Fruit fly (Drosophila melanogaster) Kc167 (cell line): ENCODE results near the gene CG15143.

Experiments
- Myc ChIP-seq: fragments of >200 bp; optimal IDR thresholded peaks from 2 replicates; lab custom pipeline; 2017; ENCODE audit warnings: missing external identifiers
- Sin3A ChIP-seq: fragments of >200 bp; optimal IDR thresholded peaks from 2 replicates; lab custom pipeline; 2018; ENCODE audit warnings: missing external identifiers
- h ChIP-seq: fragments of >200 bp; optimal IDR thresholded peaks from 3 replicates; lab custom pipeline; 2018; ENCODE audit warnings: missing external identifiers
- insv ChIP-seq: fragments of >200 bp; optimal IDR thresholded peaks from 3 replicates; lab custom pipeline; 2018; ENCODE audit warnings: missing external identifiers
- psq ChIP-seq: fragments of >200 bp; optimal IDR thresholded peaks from 2 replicates; lab custom pipeline; 2017; ENCODE audit warnings: missing external identifiers
- ttk ChIP-seq: sonication (Bioruptor generic); optimal IDR thresholded peaks from 2 replicates; lab custom pipeline; 2017; ENCODE audit warnings: missing external identifiers

Gene CG15143

DNA sequence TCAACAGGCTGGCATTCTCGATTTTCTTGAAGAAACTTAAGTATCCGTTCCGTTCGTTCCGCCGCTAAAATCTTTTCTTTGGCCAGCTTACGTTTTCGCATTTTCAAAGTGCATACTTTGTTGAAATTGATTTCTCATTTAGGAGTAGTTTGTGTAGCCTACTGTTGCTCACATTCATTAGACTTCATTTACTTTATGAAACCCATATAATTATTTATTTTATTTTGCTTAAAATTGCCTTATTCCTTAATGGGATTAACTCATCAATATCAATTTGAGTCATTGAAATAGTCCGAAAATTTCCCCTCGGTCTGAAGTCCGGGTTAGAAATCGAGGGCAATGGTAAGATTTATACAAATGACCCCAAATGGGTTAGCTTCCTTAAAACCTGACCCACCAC, 7.8 kb upstream of the CG15143 start, which contains the start of gene CG15145:
Gene CG15145 (minus strand): TSS at position 101 of the 400 bp plus-strand sequence.
- TF ChIP-seq Myc (lab: Kevin White, UChicago), result no peak
- TF ChIP-seq psq, result no peak
- no peak for TF ChIP-seq Sin3A
- TF ChIP-seq insv, result no peak
- TF ChIP-seq h, result no peak
- no peak for TF ChIP-seq ttk (lab: Kevin White, UChicago)

DNA sequence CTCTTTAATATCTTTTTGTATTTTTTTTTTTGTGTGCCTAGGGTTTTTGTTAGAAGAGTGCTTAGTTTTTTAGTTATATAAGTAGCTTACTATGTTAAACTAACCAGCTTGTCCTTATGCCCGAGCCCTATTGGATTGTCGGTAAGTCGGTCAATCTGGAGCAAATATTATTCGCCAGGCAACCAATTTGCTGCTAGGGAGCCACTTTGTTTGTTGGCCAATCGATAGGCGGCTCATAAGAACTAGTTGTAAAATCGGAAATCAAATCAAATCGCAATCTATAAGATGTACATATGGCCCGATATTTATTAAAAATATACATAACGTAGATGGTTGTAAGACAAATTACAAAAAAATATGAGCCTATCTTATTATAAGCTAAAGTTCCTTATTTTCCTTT, 4.7 kb upstream of the CG15143 start, which contains the start of gene CG15144:
Gene CG15144 (minus strand): TSS at position 101 of the 400 bp plus-strand sequence.
- TF ChIP-seq Sin3A (no peak), psq (no peak), ttk (lab: Kevin White, UChicago) (no peak), Myc (lab: Kevin White, UChicago) (no peak), h (no peak), insv (no peak)

DNA sequence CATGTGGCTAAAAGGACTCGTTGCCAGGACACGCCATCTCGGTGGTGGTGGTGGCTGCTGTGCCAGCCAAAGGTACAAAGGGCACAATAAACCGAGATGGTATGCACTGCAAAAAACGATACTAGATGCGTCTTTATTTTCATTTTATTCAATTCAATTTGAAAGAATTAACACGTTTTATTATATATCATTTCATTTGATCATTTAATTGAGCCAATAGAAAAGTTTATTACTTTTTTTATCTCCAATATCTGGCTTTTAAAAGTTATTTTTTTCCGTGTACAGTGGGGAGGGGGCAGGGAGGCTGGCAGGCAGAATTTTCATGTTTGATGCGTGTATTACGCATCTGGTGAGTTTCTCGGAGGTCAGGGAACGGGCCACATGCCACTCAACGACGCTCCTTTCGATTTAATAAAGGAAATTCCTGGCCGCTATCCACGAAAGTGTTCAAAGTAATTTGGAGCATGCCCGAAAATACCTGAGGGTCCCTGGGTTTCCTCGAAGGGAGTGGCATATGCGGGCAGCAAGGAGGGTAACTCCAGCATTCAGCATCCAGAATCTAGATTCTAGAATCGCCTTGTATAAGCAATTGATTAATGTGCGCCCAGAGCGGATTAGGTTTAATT, 10.1 kb downstream of the CG15143 start:
- TF ChIP-seq ttk (lab: Kevin White, UChicago), result no peak
- TF ChIP-seq Sin3A, result no peak
- no peak for TF ChIP-seq insv
- TF ChIP-seq h, result no peak
- no peak for TF ChIP-seq Myc (lab: Kevin White, UChicago)
- no peak for TF ChIP-seq psq

- no peak for TF ChIP-seq Sin3A
- TF ChIP-seq Myc (lab: Kevin White, UChicago), result no peak
- no peak for TF ChIP-seq insv
- TF ChIP-seq h, result no peak
- no peak for TF ChIP-seq psq
- no peak for TF ChIP-seq ttk (lab: Kevin White, UChicago)
These were observed 23.4 kb downstream of the CG15143 start, which contains the start of the genes mEFTs and Dhc36C for dm6 chr2L:17500946-17501451. Gene mEFTs, minus strand, starts transcription at chr2L:17501106. Gene Dhc36C, plus strand, starts transcription at chr2L:17501401.

DNA sequence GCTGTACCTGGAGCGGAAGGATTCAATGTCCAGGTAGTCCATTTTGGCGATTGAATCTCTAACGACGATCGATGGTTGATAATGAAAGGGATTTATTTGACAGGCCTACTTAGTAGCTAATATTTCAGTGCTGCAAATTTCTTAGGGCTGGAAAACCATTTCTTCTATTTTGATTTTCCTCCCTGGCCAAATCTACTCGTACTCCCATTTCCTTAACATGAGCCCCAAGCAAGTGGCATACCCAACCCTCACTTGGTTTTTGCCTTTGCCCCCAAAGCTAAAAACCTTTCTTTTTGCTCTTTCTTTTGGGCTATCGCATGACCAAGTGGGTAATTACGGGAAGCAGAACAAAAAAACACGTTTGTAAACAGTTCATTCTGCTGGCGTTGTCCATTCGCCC, 25.6 kb downstream of the CG15143 start, which contains the start of gene CG15142:
Gene CG15142 (minus strand): TSS at position 101 of the 400 bp plus-strand sequence.
- TF ChIP-seq insv, result no peak
- TF ChIP-seq Sin3A, result no peak
- TF ChIP-seq h, result no peak
- no peak for TF ChIP-seq psq
- TF ChIP-seq Myc (lab: Kevin White, UChicago), result no peak
- no peak for TF ChIP-seq ttk (lab: Kevin White, UChicago)

- no peak for TF ChIP-seq Sin3A
- no peak for TF ChIP-seq ttk (lab: Kevin White, UChicago)
- no peak for TF ChIP-seq h
- TF ChIP-seq psq, result no peak
- no peak for TF ChIP-seq Myc (lab: Kevin White, UChicago)
- no peak for TF ChIP-seq insv
These were observed 27.2 kb downstream of the CG15143 start, which contains the start of gene qua for dm6 chr2L:17497108-17497507. Gene qua, minus strand, starts transcription at chr2L:17497208.

dm6 chr2L:17495759-17496158, 28.6 kb downstream of the CG15143 start:
- TF ChIP-seq Myc (lab: Kevin White, UChicago) (no peak), Sin3A (no peak), ttk (lab: Kevin White, UChicago) (no peak), psq (no peak), h (no peak), insv (no peak)

dm6 chr2L:17492680-17493079, 31.7 kb downstream of the CG15143 start:
- no peak for TF ChIP-seq psq
- no peak for TF ChIP-seq h
- TF ChIP-seq Myc (lab: Kevin White, UChicago), result no peak
- no peak for TF ChIP-seq Sin3A
- TF ChIP-seq ttk (lab: Kevin White, UChicago), result no peak
- no peak for TF ChIP-seq insv

dm6 chr2L:17486264-17486663, 38.1 kb downstream of the CG15143 start, which contains the start of gene CG43220:
Gene CG43220, plus strand, starts transcription at chr2L:17486564.
- TF ChIP-seq h (no peak), psq (no peak), insv (no peak), ttk (lab: Kevin White, UChicago) (no peak), Myc (lab: Kevin White, UChicago) (no peak), Sin3A (no peak)

DNA sequence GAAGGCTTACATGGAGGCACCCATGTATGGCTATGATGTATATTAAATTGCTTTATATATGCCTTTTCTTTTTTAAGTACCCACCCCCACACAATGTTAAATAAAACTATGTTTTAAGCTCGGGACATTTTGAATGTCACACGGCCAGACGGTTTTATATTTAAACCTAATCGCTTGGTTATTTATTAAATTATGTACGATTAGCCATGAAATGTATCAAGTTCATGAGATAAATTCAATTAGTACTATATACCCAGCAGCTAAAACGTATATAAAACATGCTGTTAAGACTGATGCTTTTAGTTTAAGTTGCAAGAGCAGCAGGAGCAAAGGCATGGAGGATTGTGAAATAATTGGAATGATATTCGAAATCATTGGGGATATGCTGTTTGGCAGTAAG, 38.9 kb downstream of the CG15143 start, which contains the start of the genes CG43221 and CG43645:
Gene CG43221 (plus strand): TSS at position 301 of the 400 bp plus-strand sequence.
Gene CG43645 (plus strand): TSS at position 301 of the 400 bp plus-strand sequence.
- TF ChIP-seq insv (no peak), Sin3A (no peak), ttk (lab: Kevin White, UChicago) (no peak), psq (no peak), Myc (lab: Kevin White, UChicago) (no peak), h (no peak)

DNA sequence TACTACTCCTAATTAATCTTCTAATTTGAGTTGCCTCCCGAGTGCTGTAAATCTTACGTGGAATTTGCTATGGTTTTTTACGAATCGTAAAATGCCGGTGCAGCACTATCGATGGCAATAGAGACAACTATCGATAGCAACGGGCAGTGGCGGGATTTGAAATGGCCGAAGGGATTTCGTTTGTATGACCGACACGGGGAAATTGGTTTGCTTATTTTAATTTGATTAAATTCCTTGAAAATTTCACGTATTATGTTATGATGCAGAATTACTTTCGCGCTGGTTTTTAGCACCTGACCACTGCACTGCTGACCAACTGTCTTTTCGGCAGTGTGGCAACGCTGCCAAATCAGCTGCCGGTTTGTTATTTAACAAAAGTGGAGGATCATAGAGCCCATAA, 40.2 kb downstream of the CG15143 start, which contains the start of the genes GCS2beta and CG5131:
Gene GCS2beta (minus strand): TSS at position 134 of the 400 bp plus-strand sequence.
Gene CG5131 (plus strand): TSS at position 328 of the 400 bp plus-strand sequence.
- no peak for TF ChIP-seq Myc (lab: Kevin White, UChicago)
- no peak for TF ChIP-seq insv
- no peak for TF ChIP-seq ttk (lab: Kevin White, UChicago)
- no peak for TF ChIP-seq Sin3A
- TF ChIP-seq h, result no peak
- no peak for TF ChIP-seq psq

DNA sequence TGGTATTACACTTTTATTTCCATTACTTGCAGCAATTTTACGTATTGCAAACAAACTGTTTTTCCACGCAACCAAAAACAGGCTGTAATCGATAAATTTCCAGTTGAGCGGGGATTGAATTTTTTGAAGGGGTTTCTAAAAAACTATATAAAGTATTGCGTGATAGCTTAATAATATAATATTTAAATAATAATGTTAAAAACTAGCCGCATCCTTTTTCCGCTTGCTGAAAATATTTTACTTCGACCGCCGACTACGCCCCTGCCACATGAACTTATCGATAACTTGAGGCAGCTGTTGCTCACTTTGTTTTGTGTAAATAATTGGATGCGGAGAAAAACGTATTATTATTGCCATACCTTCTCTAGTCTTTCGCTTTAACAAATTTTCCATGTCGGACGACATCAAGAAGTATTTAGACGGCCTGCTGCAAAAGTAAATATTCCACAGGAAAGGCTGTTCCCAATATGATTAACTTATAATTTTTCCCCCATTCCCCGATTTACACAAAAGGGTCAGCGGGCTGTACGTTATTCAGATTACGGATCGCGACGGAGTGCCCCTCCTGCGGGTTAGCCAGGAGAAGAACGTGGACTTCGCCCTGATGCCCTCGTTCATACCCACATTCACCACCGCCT, 43.3 kb downstream of the CG15143 start, which contains the start of the genes fws and Lamtor3:
Gene fws (minus strand): TSS at position 87 of the 638 bp plus-strand sequence.
Gene Lamtor3 (plus strand): TSS at position 289 of the 638 bp plus-strand sequence.
- TF ChIP-seq Sin3A (no peak), Myc (lab: Kevin White, UChicago) (no peak), h (no peak), insv (no peak), psq (no peak), ttk (lab: Kevin White, UChicago) (no peak)
